Fruit fly (Drosophila melanogaster): ENCODE measurements around the gene CG10646.
A peak's percentile ranks its signal among the peaks of the same experiment; 100 is the strongest.

CG10646 gene

DNA sequence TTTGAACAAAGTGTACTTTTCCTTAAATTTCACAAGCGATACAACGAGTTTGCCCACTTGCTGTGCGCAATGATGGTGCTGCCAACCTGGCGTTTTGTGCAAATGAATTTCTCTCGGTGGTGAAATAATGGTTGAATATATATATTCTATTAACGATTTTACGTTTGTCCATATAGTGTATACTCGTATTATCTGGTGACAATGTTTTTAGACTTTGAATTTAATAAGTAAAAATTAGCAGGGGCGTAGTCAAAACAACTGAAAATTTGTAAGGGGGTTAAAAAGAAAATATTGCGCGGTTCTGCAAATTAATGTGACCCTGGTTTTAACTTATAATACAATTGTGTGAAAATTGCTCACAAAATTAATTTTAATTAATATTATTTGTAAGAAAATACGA lies 20.2 kb upstream of the CG10646 start, which contains the start of the genes ver and Gcn5 (continued):
- TF ChIP-seq CG7556 (GFP tag; optimal IDR thresholded peaks at IDR 0.05) = peak; percentile 89
- TF ChIP-seq Hey (tag; optimal IDR thresholded peaks at IDR 0.05) = peak; percentile 33
- TF ChIP-seq Rfx (GFP tag; IDR thresholded peaks at IDR 0.05) = peak; percentile 95
- peak; percentile 95 for TF ChIP-seq CG15269 (tag; optimal IDR thresholded peaks at IDR 0.05)
- TF ChIP-seq gem (tag; optimal IDR thresholded peaks at IDR 0.05) = peak; percentile 95
- peak; percentile 90 for TF ChIP-seq CG4424 (GFP tag; optimal IDR thresholded peaks at IDR 0.05)
- peak; percentile 90 for TF ChIP-seq CG1233 (GFP tag; optimal IDR thresholded peaks at IDR 0.05)
- peak; percentile 85 for TF ChIP-seq Bteb2 (GFP tag; optimal IDR thresholded peaks at IDR 0.05)
- peak; percentile 36 for TF ChIP-seq Sry-β (GFP tag; optimal IDR thresholded peaks at IDR 0.05)
- TF ChIP-seq CG11696 (GFP tag; IDR thresholded peaks at IDR 0.05) = peak; percentile 85
- TF ChIP-seq dysf (GFP tag; IDR thresholded peaks at IDR 0.05) = peak; percentile 95
- no peak for TF ChIP-seq hth (optimal IDR thresholded peaks at IDR 0.05)
- TF ChIP-seq Rx (GFP tag; IDR thresholded peaks at IDR 0.05) = peak; percentile 94
- peak; percentile 94 for TF ChIP-seq Xbp1 (GFP tag; optimal IDR thresholded peaks at IDR 0.05)
- peak; percentile 95 for TF ChIP-seq CG10366 (GFP tag; IDR thresholded peaks at IDR 0.05)
- peak; percentile 95 for TF ChIP-seq CG11247 (GFP tag; IDR thresholded peaks at IDR 0.05)
- peak; percentile 89 for TF ChIP-seq Hmx (GFP tag; optimal IDR thresholded peaks at IDR 0.05)
- peak; percentile 86 for TF ChIP-seq CG8765 (GFP tag; IDR thresholded peaks at IDR 0.05)
- no peak for TF ChIP-seq CG14965 (GFP tag; optimal IDR thresholded peaks at IDR 0.05; ENCODE audit: borderline replicate concordance)
- TF ChIP-seq Dbx (GFP tag; IDR thresholded peaks at IDR 0.05) = peak; percentile 94
- no peak for TF ChIP-seq HLH4C (GFP tag; IDR thresholded peaks at IDR 0.05; ENCODE audit: partially characterized antibody)
- TF ChIP-seq kni (GFP tag; optimal IDR thresholded peaks at IDR 0.05) = no peak
- peak; percentile 63 for TF ChIP-seq CG4360 (GFP tag; IDR thresholded peaks at IDR 0.05)
- peak; percentile 54 for TF ChIP-seq Atf-2 (GFP tag; optimal IDR thresholded peaks at IDR 0.05)
- peak; percentile 94 for TF ChIP-seq PHDP (tag; optimal IDR thresholded peaks at IDR 0.05)
- peak; percentile 90 for TF ChIP-seq ttk (GFP tag; IDR thresholded peaks at IDR 0.05)
- TF ChIP-seq CG6272 (GFP tag; IDR thresholded peaks at IDR 0.05) = peak; percentile 94
- TF ChIP-seq CG8290 (GFP tag; optimal IDR thresholded peaks at IDR 0.05) = peak; percentile 69
- TF ChIP-seq CG8290 (tag; optimal IDR thresholded peaks at IDR 0.05) = peak; percentile 52 to 83
- peak; percentile 84 for TF ChIP-seq sug (tag; optimal IDR thresholded peaks at IDR 0.05)
- TF ChIP-seq CG10654 (GFP tag; optimal IDR thresholded peaks at IDR 0.05) = peak; percentile 85
- TF ChIP-seq az2 (GFP tag; optimal IDR thresholded peaks at IDR 0.05) = peak; percentile 92
- peak; percentile 93 for TF ChIP-seq stc (GFP tag; IDR thresholded peaks at IDR 0.05)
- peak; percentile 85 to 90 for TF ChIP-seq dpn (GFP tag; optimal IDR thresholded peaks at IDR 0.05)
- TF ChIP-seq Oaz (GFP tag; IDR thresholded peaks at IDR 0.05) = peak; percentile 78
- TF ChIP-seq sens (GFP tag) = peak; percentile 97
- TF ChIP-seq ash1 (GFP tag; optimal IDR thresholded peaks at IDR 0.05) = no peak
- no peak for TF ChIP-seq mld (GFP tag; IDR thresholded peaks at IDR 0.05; ENCODE audit: partially characterized antibody)
- no peak for TF ChIP-seq usp (GFP tag; optimal IDR thresholded peaks at IDR 0.05)
- TF ChIP-seq CG9215 (GFP tag; IDR thresholded peaks at IDR 0.05) = peak; percentile 85
- peak; percentile 83 for TF ChIP-seq CG12219 (GFP tag; optimal IDR thresholded peaks at IDR 0.05)
- peak; percentile 83 for TF ChIP-seq tx (GFP tag; optimal IDR thresholded peaks at IDR 0.05)
- TF ChIP-seq CG12659 (GFP tag; optimal IDR thresholded peaks at IDR 0.05) = peak; percentile 95
- TF ChIP-seq nerfin-2 (GFP tag; IDR thresholded peaks at IDR 0.05; ENCODE audit: partially characterized antibody) = no peak
- TF ChIP-seq bab2 (GFP tag; optimal IDR thresholded peaks at IDR 0.05) = peak; percentile 90
- TF ChIP-seq Nf-YB (GFP tag; optimal IDR thresholded peaks at IDR 0.05) = peak; percentile 78
- peak in 1 of 2 experiments; percentile 27 for TF ChIP-seq tll (GFP tag; optimal IDR thresholded peaks at IDR 0.05)
- TF ChIP-seq CG34376 (GFP tag; optimal IDR thresholded peaks at IDR 0.05) = peak; percentile 62
- peak; percentile 31 for TF ChIP-seq Sin3A (optimal IDR thresholded peaks at IDR 0.05)
- peak; percentile 86 for TF ChIP-seq CG4820 (GFP tag; optimal IDR thresholded peaks at IDR 0.05)
- TF ChIP-seq esg (GFP tag; conservative IDR thresholded peaks at IDR 0.05) = peak; percentile 89
- peak; percentile 91 for TF ChIP-seq CG3847 (GFP tag; IDR thresholded peaks at IDR 0.05)
